Worm (Caenorhabditis elegans) whole organism, L3 larva: ENCODE data around the gene R160.13.

ENCODE experiments used
- ZK546.5 ChIP-seq: sonication (generic microtip); optimal IDR thresholded peaks from 2 replicates; lab custom pipeline; 2017; ENCODE audit warnings: missing biosample characterization, missing genetic modification characterization
- aly-2 ChIP-seq: fragments of 150-350 bp; optimal IDR thresholded peaks from 2 replicates; lab custom pipeline; 2014; ENCODE audit warnings: missing biosample characterization, missing genetic modification characterization
- ceh-16 ChIP-seq: sonication (generic microtip); optimal IDR thresholded peaks from 2 replicates; lab custom pipeline; 2017; ENCODE audit warnings: missing biosample characterization, missing genetic modification characterization
- ceh-28 ChIP-seq: fragments of 150-350 bp; optimal IDR thresholded peaks from 2 replicates; lab custom pipeline; 2014; ENCODE audit warnings: missing biosample characterization, missing genetic modification reagents, missing genetic modification characterization
- ceh-82 ChIP-seq: fragments of 150-350 bp; optimal IDR thresholded peaks from 2 replicates; lab custom pipeline; 2014; ENCODE audit warnings: missing biosample characterization, missing genetic modification characterization
- daf-12 ChIP-seq: fragments of 150-350 bp; optimal IDR thresholded peaks from 2 replicates; lab custom pipeline; 2014; ENCODE audit warnings: missing biosample characterization, missing genetic modification reagents, missing genetic modification characterization
- egl-27 ChIP-seq: sonication (generic microtip); optimal IDR thresholded peaks from 4 replicates; lab custom pipeline; 2017; ENCODE audit warnings: missing biosample characterization, missing genetic modification reagents, missing genetic modification characterization
- egl-5 ChIP-seq: fragments of 150-350 bp; optimal IDR thresholded peaks from 2 replicates; lab custom pipeline; 2017; ENCODE audit warnings: missing biosample characterization, missing genetic modification reagents, missing genetic modification characterization, inconsistent platforms
- elt-1 ChIP-seq: fragments of 150-350 bp; optimal IDR thresholded peaks from 2 replicates; lab custom pipeline; 2014; ENCODE audit warnings: missing biosample characterization, missing genetic modification characterization
- elt-2 ChIP-seq: sonication (generic microtip); optimal IDR thresholded peaks from 2 replicates; lab custom pipeline; 2016; ENCODE audit warnings: missing genetic modification reagents, mild to moderate bottlenecking, missing genetic modification characterization, missing compliant biosample characterization
- elt-3 ChIP-seq, 3 experiments: fragments of 150-350 bp in 1 of 3; sonication (generic microtip) in 2 of 3; optimal IDR thresholded peaks; 2 replicates in 2 of 3; 4 replicates in 1 of 3; lab custom pipeline; 2014 to 2017; ENCODE audit warnings: missing biosample characterization in 3 of 3, missing genetic modification characterization in 3 of 3
- eor-1 ChIP-seq, 2 experiments: fragments of 150-350 bp; optimal IDR thresholded peaks; 2 replicates each; lab custom pipeline; 2014 to 2018; ENCODE audit warnings: missing biosample characterization in 2 of 2, missing genetic modification characterization in 2 of 2
- fkh-10 ChIP-seq: sonication (generic microtip); optimal IDR thresholded peaks from 2 replicates; lab custom pipeline; 2017; ENCODE audit warnings: missing biosample characterization, missing genetic modification reagents, missing genetic modification characterization
- fkh-2 ChIP-seq: fragments of 150-350 bp; optimal IDR thresholded peaks from 2 replicates; lab custom pipeline; 2014; ENCODE audit warnings: missing biosample characterization, missing genetic modification reagents, missing genetic modification characterization
- fos-1 ChIP-seq: fragments of 150-350 bp; optimal IDR thresholded peaks from 2 replicates; lab custom pipeline; 2014; ENCODE audit warnings: missing biosample characterization, missing genetic modification characterization
- jun-1 ChIP-seq: fragments of 150-350 bp; optimal IDR thresholded peaks from 2 replicates; lab custom pipeline; 2014; ENCODE audit warnings: missing biosample characterization, missing genetic modification reagents, missing genetic modification characterization
- lin-15B ChIP-seq: fragments of 150-350 bp; optimal IDR thresholded peaks from 2 replicates; lab custom pipeline; 2014; ENCODE audit warnings: missing biosample characterization, missing genetic modification characterization
- lin-39 ChIP-seq: fragments of 150-350 bp; optimal IDR thresholded peaks from 2 replicates; lab custom pipeline; 2018; ENCODE audit warnings: missing biosample characterization, missing genetic modification reagents, missing genetic modification characterization
- lsy-12 ChIP-seq: sonication (generic microtip); optimal IDR thresholded peaks from 2 replicates; lab custom pipeline; 2016; ENCODE audit warnings: mild to moderate bottlenecking, missing genetic modification characterization, missing compliant biosample characterization
- mml-1 ChIP-seq: fragments of 150-350 bp; sonication (generic microtip); optimal IDR thresholded peaks from 3 replicates; lab custom pipeline; 2014; ENCODE audit warnings: missing biosample characterization, missing genetic modification characterization
- nfya-1 ChIP-seq: sonication (generic microtip); optimal IDR thresholded peaks from 2 replicates; lab custom pipeline; 2017; ENCODE audit warnings: missing genetic modification characterization, mild to moderate bottlenecking, missing compliant biosample characterization, antibody characterized with exemption, moderate library complexity; ENCODE audit not compliant: insufficient read depth
- nhr-11 ChIP-seq: fragments of 150-350 bp; optimal IDR thresholded peaks from 2 replicates; lab custom pipeline; 2014; ENCODE audit warnings: missing biosample characterization, missing genetic modification characterization
- nhr-12 ChIP-seq: fragments of 150-350 bp; optimal IDR thresholded peaks from 2 replicates; lab custom pipeline; 2014; ENCODE audit warnings: missing biosample characterization, missing genetic modification characterization
- nhr-237 ChIP-seq: fragments of 150-350 bp; optimal IDR thresholded peaks from 2 replicates; lab custom pipeline; 2014; ENCODE audit warnings: missing biosample characterization, missing genetic modification characterization
- nhr-25 ChIP-seq: sonication (generic microtip); optimal IDR thresholded peaks from 2 replicates; lab custom pipeline; 2017; ENCODE audit warnings: missing biosample characterization, missing genetic modification characterization
- nhr-28 ChIP-seq: fragments of 150-350 bp; optimal IDR thresholded peaks from 2 replicates; lab custom pipeline; 2014; ENCODE audit warnings: missing biosample characterization, missing genetic modification characterization
- nhr-43 ChIP-seq: sonication (generic microtip); optimal IDR thresholded peaks from 2 replicates; lab custom pipeline; 2016; ENCODE audit warnings: mild to moderate bottlenecking, missing genetic modification characterization, missing compliant biosample characterization; ENCODE audit not compliant: poor library complexity, severe bottlenecking
- nhr-67 ChIP-seq: fragments of 150-350 bp; optimal IDR thresholded peaks from 2 replicates; lab custom pipeline; 2014; ENCODE audit warnings: missing biosample characterization, missing genetic modification characterization
- nhr-76 ChIP-seq: fragments of 150-350 bp; sonication (generic microtip); optimal IDR thresholded peaks from 5 replicates; lab custom pipeline; 2014; ENCODE audit warnings: missing biosample characterization, missing genetic modification characterization
- nhr-77 ChIP-seq: fragments of 150-350 bp; optimal IDR thresholded peaks from 2 replicates; lab custom pipeline; 2014; ENCODE audit warnings: missing biosample characterization, missing genetic modification characterization
- pqm-1 ChIP-seq: fragments of 150-350 bp; optimal IDR thresholded peaks from 2 replicates; lab custom pipeline; 2017; ENCODE audit warnings: missing biosample characterization, missing genetic modification characterization, inconsistent platforms
- sea-2 ChIP-seq: fragments of 150-350 bp; sonication (generic microtip); optimal IDR thresholded peaks from 4 replicates; lab custom pipeline; 2014; ENCODE audit warnings: missing biosample characterization, missing genetic modification reagents, missing genetic modification characterization
- skn-1 ChIP-seq: fragments of 150-350 bp; optimal IDR thresholded peaks from 2 replicates; lab custom pipeline; 2014; ENCODE audit warnings: missing biosample characterization, missing genetic modification characterization
- tbx-2 ChIP-seq: sonication (generic microtip); optimal IDR thresholded peaks from 2 replicates; lab custom pipeline; 2016; ENCODE audit warnings: mild to moderate bottlenecking, missing genetic modification characterization, missing compliant biosample characterization
- unc-39 ChIP-seq: sonication (generic microtip); optimal IDR thresholded peaks from 4 replicates; lab custom pipeline; 2017; ENCODE audit warnings: missing biosample characterization, missing genetic modification characterization
- unc-62 ChIP-seq: fragments of 150-350 bp; sonication (generic microtip); optimal IDR thresholded peaks from 4 replicates; lab custom pipeline; 2014; ENCODE audit warnings: missing biosample characterization, missing genetic modification reagents, missing genetic modification characterization
- zag-1 ChIP-seq: fragments of 150-350 bp; optimal IDR thresholded peaks from 2 replicates; lab custom pipeline; 2014; ENCODE audit warnings: missing biosample characterization, missing genetic modification characterization
- ztf-11 ChIP-seq: fragments of 150-350 bp; optimal IDR thresholded peaks from 2 replicates; lab custom pipeline; 2014; ENCODE audit warnings: missing biosample characterization, missing genetic modification characterization
- ztf-4 ChIP-seq: fragments of 150-350 bp; optimal IDR thresholded peaks from 2 replicates; lab custom pipeline; 2014; ENCODE audit warnings: missing biosample characterization, missing genetic modification characterization

Gene R160.13

ce11 chrX:4404717-4405116 lies 33.4 kb upstream of the R160.13 start:
- TF ChIP-seq aly-2 (tag; lab: Kevin White, UChicago) = no peak
- TF ChIP-seq daf-12 (tag; lab: Kevin White, UChicago) = no peak
- TF ChIP-seq elt-1 (tag; lab: Kevin White, UChicago) = peak; percentile 35
- TF ChIP-seq unc-62 (GFP tag; lab: Kevin White, UChicago) = peak; percentile 29
- TF ChIP-seq lin-39 (tag; lab: Kevin White, UChicago) = peak; percentile 60
- TF ChIP-seq nhr-76 (tag; lab: Kevin White, UChicago) = no peak
- TF ChIP-seq elt-3 (tag; optimal IDR thresholded peaks at IDR 0.05; lab: Kevin White, UChicago) = no peak
- TF ChIP-seq fkh-2 (tag; lab: Kevin White, UChicago) = no peak

ce11 chrX:4402854-4403253 lies 31.5 kb upstream of the R160.13 start, which contains the start of gene D1079.1:
Gene D1079.1 (plus strand): TSS chrX:4403154.
- no peak for TF ChIP-seq ZK546.5 (tag; lab: Kevin White, UChicago)
- TF ChIP-seq, all 47 proteins: peak for 0

ce11 chrX:4400296-4400695 lies 29.0 kb upstream of the R160.13 start:
- TF ChIP-seq ceh-82 (tag; lab: Kevin White, UChicago) = no peak
- TF ChIP-seq mml-1 (tag; lab: Kevin White, UChicago) = no peak
- no peak for TF ChIP-seq pqm-1 (tag; lab: Kevin White, UChicago)
- TF ChIP-seq egl-5 (tag; lab: Kevin White, UChicago) = no peak
- TF ChIP-seq aly-2 (tag; lab: Kevin White, UChicago) = no peak
- no peak for TF ChIP-seq nhr-25
- no peak for TF ChIP-seq nhr-67 (tag; lab: Kevin White, UChicago)
- TF ChIP-seq ceh-28 = no peak
- TF ChIP-seq fos-1 (tag; lab: Kevin White, UChicago) = no peak
- TF ChIP-seq nfya-1 (tag; lab: Kevin White, UChicago) = no peak
- no peak for TF ChIP-seq eor-1 (tag; optimal IDR thresholded peaks at IDR 0.05; lab: Kevin White, UChicago)
- TF ChIP-seq lin-39 (tag; lab: Kevin White, UChicago) = no peak
- TF ChIP-seq daf-12 (tag; lab: Kevin White, UChicago) = no peak
- no peak for TF ChIP-seq fkh-10 (GFP tag; lab: Kevin White, UChicago)
- TF ChIP-seq nhr-28 (tag; lab: Kevin White, UChicago) = no peak

ce11 chrX:4397460-4397859 lies 26.1 kb upstream of the R160.13 start:
- TF ChIP-seq lin-15B (tag; lab: Kevin White, UChicago) (no peak), tbx-2 (tag; lab: Kevin White, UChicago) (no peak), nhr-11 (tag; lab: Kevin White, UChicago) (no peak), nhr-237 (no peak), ceh-82 (tag; lab: Kevin White, UChicago) (no peak), ztf-4 (tag; lab: Kevin White, UChicago) (no peak), sea-2 (GFP tag; lab: Kevin White, UChicago) (no peak), nhr-76 (tag; lab: Kevin White, UChicago) (no peak), nhr-25 (no peak), skn-1 (tag; lab: Kevin White, UChicago) (no peak), egl-5 (tag; lab: Kevin White, UChicago) (no peak)

ce11 chrX:4395073-4395850 lies 23.9 kb upstream of the R160.13 start:
- TF ChIP-seq ztf-11 (tag; lab: Kevin White, UChicago) (no peak), ZK546.5 (tag; lab: Kevin White, UChicago) (no peak), zag-1 (no peak), eor-1 (tag; optimal IDR thresholded peaks at IDR 0.05; lab: Kevin White, UChicago) (no peak), nhr-12 (tag; lab: Kevin White, UChicago) (no peak), lsy-12 (no peak), unc-39 (no peak), nhr-67 (tag; lab: Kevin White, UChicago) (no peak), jun-1 (tag; lab: Kevin White, UChicago) (peak; percentile 81), nhr-28 (tag; lab: Kevin White, UChicago) (no peak), mml-1 (tag; lab: Kevin White, UChicago) (no peak), aly-2 (tag; lab: Kevin White, UChicago) (no peak), nhr-237 (no peak), nhr-76 (tag; lab: Kevin White, UChicago) (no peak), elt-2 (tag; lab: Kevin White, UChicago) (peak; percentile 62), lin-15B (tag; lab: Kevin White, UChicago) (peak; percentile 27), tbx-2 (tag; lab: Kevin White, UChicago) (peak; percentile 66), ceh-16 (tag; lab: Kevin White, UChicago) (no peak), ztf-4 (tag; lab: Kevin White, UChicago) (no peak), skn-1 (tag; lab: Kevin White, UChicago) (peak; percentile 46), elt-1 (tag; lab: Kevin White, UChicago) (no peak), nhr-25 (peak; percentile 87), ceh-82 (tag; lab: Kevin White, UChicago) (peak; percentile 29), egl-27 (tag; lab: Kevin White, UChicago) (no peak), nhr-77 (peak; percentile 71), daf-12 (tag; lab: Kevin White, UChicago) (no peak), fkh-10 (GFP tag; lab: Kevin White, UChicago) (no peak), nhr-11 (tag; lab: Kevin White, UChicago) (peak; percentile 9), fkh-2 (tag; lab: Kevin White, UChicago) (no peak), ceh-28 (peak; percentile 80), nhr-43 (tag; lab: Kevin White, UChicago) (peak; percentile 86)
